Worm (Caenorhabditis elegans): ENCODE measurements around the gene elt-7.

Gene elt-7

DNA sequence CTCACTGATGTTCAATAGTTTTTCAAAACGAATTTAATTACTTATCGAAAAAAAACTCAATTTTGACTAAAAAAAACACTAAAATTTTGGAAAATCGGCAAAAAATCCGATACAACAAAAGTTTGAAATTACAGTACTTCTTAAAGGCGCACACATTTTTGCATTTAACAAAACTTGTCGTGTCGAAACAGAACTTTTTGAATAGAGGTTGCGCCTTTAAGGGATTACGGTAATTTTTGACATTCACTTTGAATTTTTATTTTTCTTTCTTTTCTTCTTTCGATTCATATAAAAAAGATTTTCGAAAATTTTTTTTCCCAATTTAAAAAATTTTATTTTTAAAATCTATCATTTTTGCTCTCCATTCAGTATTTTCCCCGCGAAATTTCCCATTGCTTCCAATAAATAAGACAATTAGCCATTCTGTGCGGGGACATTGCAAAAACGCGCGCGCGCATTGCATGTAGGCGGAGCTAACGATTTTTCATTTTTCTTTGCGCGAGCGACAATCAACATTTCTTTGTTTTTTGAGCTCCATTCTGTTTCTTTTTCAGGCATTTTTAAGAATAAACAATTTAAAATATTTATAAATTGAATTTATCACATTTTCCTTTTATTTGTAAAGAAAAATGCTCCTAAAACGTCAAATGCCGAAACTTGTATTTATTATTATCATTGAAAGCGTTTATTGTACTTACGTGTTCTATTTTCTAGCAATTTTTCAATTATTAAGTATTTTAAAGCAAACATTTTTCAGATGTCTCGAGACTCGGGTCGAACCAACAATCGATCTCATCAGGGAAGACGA lies 39.1 kb upstream of the elt-7 start, which contains the start of gene F39G3.3 (continued):
- TF ChIP-seq cnd-1 (tag; optimal IDR thresholded peaks at IDR 0.05): peak; percentile 80
- peak; percentile 93 for TF ChIP-seq mls-2 (tag; optimal IDR thresholded peaks at IDR 0.05)
- peak; percentile 35 for TF ChIP-seq nhr-76 (tag; optimal IDR thresholded peaks at IDR 0.05)
- TF ChIP-seq ztf-11 (tag; optimal IDR thresholded peaks at IDR 0.05): peak; percentile 64
- TF ChIP-seq tbx-8 (GFP tag; optimal IDR thresholded peaks at IDR 0.05): peak; percentile 65
- TF ChIP-seq elt-1 (tag; optimal IDR thresholded peaks at IDR 0.05; ENCODE audit: borderline replicate concordance, insufficient read depth): peak; percentile 39
- TF ChIP-seq mep-1 (tag; optimal IDR thresholded peaks at IDR 0.05): peak; percentile 85
- TF ChIP-seq zip-8 (tag; optimal IDR thresholded peaks at IDR 0.05): no peak
- TF ChIP-seq pha-4 (tag; optimal IDR thresholded peaks at IDR 0.05): peak; percentile 2
- TF ChIP-seq lin-13 (tag; optimal IDR thresholded peaks at IDR 0.05): peak; percentile 68
- no peak for TF ChIP-seq nhr-12 (tag; optimal IDR thresholded peaks at IDR 0.05)
- TF ChIP-seq lsy-2 (tag; optimal IDR thresholded peaks at IDR 0.05): peak; percentile 65

DNA sequence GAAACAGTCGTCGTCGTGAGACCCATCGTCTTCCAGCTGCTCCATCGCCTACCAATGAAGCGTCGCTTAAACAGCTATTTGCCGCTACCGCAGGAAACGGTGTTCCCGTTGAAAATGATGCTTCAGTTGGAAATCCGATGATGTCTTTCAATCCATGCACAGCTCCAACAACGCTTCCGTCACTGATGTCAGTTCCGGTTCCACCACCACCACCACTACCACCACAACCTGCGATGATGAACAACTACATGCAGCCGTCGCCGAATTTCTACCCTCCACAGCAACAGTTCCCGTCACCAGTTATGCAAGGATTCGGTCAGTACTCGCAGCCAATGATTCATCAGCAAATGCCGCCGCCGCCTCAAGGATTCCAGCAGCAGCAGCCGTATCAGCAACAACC lies 36.5 kb upstream of the elt-7 start:
- TF ChIP-seq ceh-83 (GFP tag; optimal IDR thresholded peaks at IDR 0.05) (peak; percentile 27), nhr-28 (tag; optimal IDR thresholded peaks at IDR 0.05) (no peak), unc-62 (GFP tag; optimal IDR thresholded peaks at IDR 0.05) (no peak), lin-13 (tag; optimal IDR thresholded peaks at IDR 0.05) (no peak), bed-3 (GFP tag; optimal IDR thresholded peaks at IDR 0.05) (no peak)

DNA sequence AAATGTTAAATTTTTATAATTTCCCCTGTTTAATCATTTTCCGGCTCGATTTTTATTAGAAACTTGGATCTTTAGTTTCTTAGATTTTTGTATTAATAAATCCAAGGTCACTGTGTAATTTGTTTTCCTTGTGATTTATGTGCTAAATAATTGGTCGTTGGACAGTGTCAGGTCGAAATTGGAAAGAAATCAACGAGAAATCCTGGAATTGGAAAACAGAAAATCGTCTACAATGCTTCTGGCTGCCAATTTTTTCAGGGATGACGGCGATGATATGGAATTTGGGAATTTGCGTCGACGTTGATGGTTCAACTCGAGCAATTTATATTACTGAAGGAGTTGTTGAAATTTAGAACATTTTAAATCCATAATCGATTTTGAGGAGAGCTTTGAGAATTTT lies 35.9 kb upstream of the elt-7 start:
- no peak for TF ChIP-seq blmp-1 (tag; optimal IDR thresholded peaks at IDR 0.05)
- TF ChIP-seq lin-32 (GFP tag; optimal IDR thresholded peaks at IDR 0.05): no peak
- no peak for TF ChIP-seq ztf-11 (tag; optimal IDR thresholded peaks at IDR 0.05)
- no peak for TF ChIP-seq drap-1 (GFP tag; optimal IDR thresholded peaks at IDR 0.05)
- no peak for TF ChIP-seq tbx-8 (GFP tag; optimal IDR thresholded peaks at IDR 0.05)
- TF ChIP-seq elt-1 (tag; optimal IDR thresholded peaks at IDR 0.05; ENCODE audit: borderline replicate concordance, insufficient read depth): no peak
- TF ChIP-seq sptf-1 (tag; optimal IDR thresholded peaks at IDR 0.05): no peak
- TF ChIP-seq nhr-2 (tag; optimal IDR thresholded peaks at IDR 0.05): no peak
- no peak for TF ChIP-seq ces-1 (GFP tag; optimal IDR thresholded peaks at IDR 0.05)
- no peak for TF ChIP-seq pha-4 (tag; optimal IDR thresholded peaks at IDR 0.05)
- no peak for TF ChIP-seq bed-3 (GFP tag; optimal IDR thresholded peaks at IDR 0.05)
- no peak for TF ChIP-seq zip-8 (tag; optimal IDR thresholded peaks at IDR 0.05)
- TF ChIP-seq mep-1 (tag; optimal IDR thresholded peaks at IDR 0.05): no peak
- no peak for TF ChIP-seq hlh-1 (tag; optimal IDR thresholded peaks at IDR 0.05)
- no peak for TF ChIP-seq snpc-4 (tag; optimal IDR thresholded peaks at IDR 0.05)
- TF ChIP-seq M03D4.4 (tag; optimal IDR thresholded peaks at IDR 0.05): no peak
- TF ChIP-seq nhr-12 (tag; optimal IDR thresholded peaks at IDR 0.05): no peak
- TF ChIP-seq ceh-39 (tag; optimal IDR thresholded peaks at IDR 0.05): no peak
- no peak for TF ChIP-seq nhr-237 (tag; optimal IDR thresholded peaks at IDR 0.05)

DNA sequence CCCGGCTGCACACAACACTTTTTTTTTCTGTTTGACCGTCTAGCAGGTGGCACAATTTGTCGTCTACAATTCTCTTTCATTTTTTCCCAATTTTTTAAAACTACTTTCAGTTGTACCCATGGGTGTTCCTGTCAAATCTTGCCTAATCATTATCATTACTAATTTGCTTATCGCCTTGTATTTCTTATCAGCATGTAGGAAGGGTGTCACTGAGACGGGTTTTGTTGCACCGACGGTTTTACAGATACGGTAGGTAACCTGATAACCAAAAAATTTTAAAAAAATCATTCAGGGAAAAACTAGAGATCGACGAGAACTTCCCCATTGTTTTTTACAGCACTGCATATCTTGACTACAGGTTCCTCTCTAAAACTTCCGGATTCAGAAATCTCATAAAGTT lies 32.7 kb upstream of the elt-7 start, which contains the start of gene F39G3.2:
Gene F39G3.2, plus strand, starts transcription at position 105 of the 400 bp plus-strand sequence.
- TF ChIP-seq unc-120 (tag; optimal IDR thresholded peaks at IDR 0.05; ENCODE audit: poor library complexity, severe bottlenecking) (no peak), lin-13 (tag; optimal IDR thresholded peaks at IDR 0.05) (no peak), lsy-2 (tag; optimal IDR thresholded peaks at IDR 0.05) (no peak), lin-32 (GFP tag; optimal IDR thresholded peaks at IDR 0.05) (no peak), nhr-237 (tag; optimal IDR thresholded peaks at IDR 0.05) (no peak), ces-1 (GFP tag; optimal IDR thresholded peaks at IDR 0.05) (no peak), ztf-11 (tag; optimal IDR thresholded peaks at IDR 0.05) (no peak), elt-3 (tag; optimal IDR thresholded peaks at IDR 0.05) (no peak), nhr-12 (tag; optimal IDR thresholded peaks at IDR 0.05) (no peak), cnd-1 (tag; optimal IDR thresholded peaks at IDR 0.05) (no peak), drap-1 (GFP tag; optimal IDR thresholded peaks at IDR 0.05) (no peak), zip-8 (tag; optimal IDR thresholded peaks at IDR 0.05) (no peak), ham-2 (GFP tag; optimal IDR thresholded peaks at IDR 0.05) (no peak), mls-2 (tag; optimal IDR thresholded peaks at IDR 0.05) (no peak), nhr-28 (tag; optimal IDR thresholded peaks at IDR 0.05) (no peak), unc-39 (tag; optimal IDR thresholded peaks at IDR 0.05) (no peak), flh-1 (GFP tag; optimal IDR thresholded peaks at IDR 0.05) (no peak), mep-1 (tag; optimal IDR thresholded peaks at IDR 0.05) (no peak), sem-2 (GFP tag; optimal IDR thresholded peaks at IDR 0.05) (no peak), nhr-76 (tag; optimal IDR thresholded peaks at IDR 0.05) (no peak)
